Worm (Caenorhabditis elegans) whole organism, L4 larva: Measurements from ENCODE around the gene F14D7.12.

Experiments used
- D1046.2 ChIP-seq: fragments of 200-800 bp; sonication (Bioruptor generic); IDR thresholded peaks from 2 replicates; pipeline ENCODE4 v1.3.6; 2022; ENCODE audit warnings: missing genetic modification characterization, missing compliant biosample characterization
- F10B5.3 ChIP-seq: sonication (generic microtip); optimal IDR thresholded peaks from 2 replicates; lab custom pipeline; 2016; ENCODE audit warnings: mild to moderate bottlenecking, missing genetic modification characterization, missing compliant biosample characterization
- F26F4.8 ChIP-seq: fragments of 200-800 bp; sonication (Bioruptor generic); conservative IDR thresholded peaks from 2 replicates; pipeline ENCODE4 v1.3.6; 2022; ENCODE audit warnings: missing genetic modification characterization, missing compliant biosample characterization
- Y48G9A.11 ChIP-seq: fragments of 200-800 bp; sonication (Bioruptor generic); IDR thresholded peaks from 2 replicates; pipeline ENCODE4 v1.3.6; 2022; ENCODE audit warnings: missing genetic modification reagents, missing genetic modification characterization, missing compliant biosample characterization
- Y5F2A.4 ChIP-seq: fragments of 200-800 bp; sonication (Bioruptor generic); optimal IDR thresholded peaks from 2 replicates; lab custom pipeline; 2018; ENCODE audit warnings: mild to moderate bottlenecking, missing genetic modification characterization, missing compliant biosample characterization
- Y75B8A.6 ChIP-seq: fragments of 200-800 bp; sonication (Bioruptor generic); IDR thresholded peaks from 2 replicates; pipeline ENCODE4 v1.3.6; 2022; ENCODE audit warnings: missing genetic modification reagents, missing genetic modification characterization, missing compliant biosample characterization
- aly-2 ChIP-seq: sonication (generic microtip); optimal IDR thresholded peaks from 2 replicates; lab custom pipeline; 2018; ENCODE audit warnings: missing biosample characterization, missing genetic modification characterization
- ces-1 ChIP-seq: fragments of 150-350 bp; sonication (generic microtip); optimal IDR thresholded peaks from 4 replicates; lab custom pipeline; 2014; ENCODE audit warnings: missing biosample characterization, missing genetic modification reagents, missing genetic modification characterization
- ctbp-1 ChIP-seq: fragments of 200-800 bp; sonication (Bioruptor generic); IDR thresholded peaks from 2 replicates; pipeline ENCODE4 v1.3.6; 2022; ENCODE audit warnings: missing genetic modification reagents, missing genetic modification characterization, missing compliant biosample characterization
- daf-16 ChIP-seq, 3 experiments: sonication (generic microtip); optimal IDR thresholded peaks; 2 replicates each; lab custom pipeline; 2016 to 2017; ENCODE audit warnings: missing genetic modification characterization in 3 of 3, missing genetic modification reagents in 3 of 3, mild to moderate bottlenecking in 2 of 3, missing compliant biosample characterization in 2 of 3, missing biosample characterization in 1 of 3, moderate library complexity in 1 of 3
- daf-19 ChIP-seq: fragments of 200-800 bp; sonication (Bioruptor generic); conservative IDR thresholded peaks from 2 replicates; pipeline ENCODE4 v1.3.6; 2022; ENCODE audit warnings: missing genetic modification characterization, missing compliant biosample characterization
- duxl-1 ChIP-seq: sonication (generic microtip); optimal IDR thresholded peaks from 2 replicates; lab custom pipeline; 2016; ENCODE audit warnings: mild to moderate bottlenecking, missing genetic modification characterization, moderate library complexity, missing compliant biosample characterization; ENCODE audit not compliant: poor library complexity
- dve-1 ChIP-seq: sonication (generic microtip); optimal IDR thresholded peaks from 2 replicates; lab custom pipeline; 2017; ENCODE audit warnings: antibody characterized with exemption, mild to moderate bottlenecking, missing genetic modification characterization, missing compliant biosample characterization; ENCODE audit not compliant: insufficient read depth
- fos-1 ChIP-seq: fragments of 150-350 bp; optimal IDR thresholded peaks from 2 replicates; lab custom pipeline; 2014; ENCODE audit warnings: missing biosample characterization, missing genetic modification characterization
- gei-8 ChIP-seq: fragments of 200-800 bp; sonication (Bioruptor generic); optimal IDR thresholded peaks from 2 replicates; lab custom pipeline; 2018; ENCODE audit warnings: mild to moderate bottlenecking, missing genetic modification characterization, missing compliant biosample characterization
- hlh-30 ChIP-seq: sonication (generic microtip); optimal IDR thresholded peaks from 2 replicates; lab custom pipeline; 2017; ENCODE audit warnings: antibody characterized with exemption, mild to moderate bottlenecking, missing genetic modification characterization, missing compliant biosample characterization; ENCODE audit not compliant: insufficient read depth
- lim-7 ChIP-seq: fragments of 200-800 bp; sonication (Bioruptor generic); IDR thresholded peaks from 2 replicates; pipeline ENCODE4 v1.3.6; 2022; ENCODE audit warnings: missing genetic modification characterization, missing compliant biosample characterization
- lin-1 ChIP-seq: fragments of 200-800 bp; sonication (Bioruptor generic); IDR thresholded peaks from 2 replicates; pipeline ENCODE4 v1.3.6; 2022; ENCODE audit warnings: missing genetic modification reagents, missing genetic modification characterization, missing compliant biosample characterization
- lin-13 ChIP-seq: fragments of 150-350 bp; optimal IDR thresholded peaks from 2 replicates; lab custom pipeline; 2014; ENCODE audit warnings: missing biosample characterization, missing genetic modification reagents, missing genetic modification characterization
- lin-39 ChIP-seq: fragments of 150-350 bp; optimal IDR thresholded peaks from 2 replicates; lab custom pipeline; 2014; ENCODE audit warnings: missing biosample characterization, missing genetic modification reagents, missing genetic modification characterization
- mdl-1 ChIP-seq, 2 experiments: fragments of 150-350 bp in 1 of 2; sonication (generic microtip) in 1 of 2; optimal IDR thresholded peaks; 2 replicates each; lab custom pipeline; 2014 to 2017; ENCODE audit warnings: missing biosample characterization in 2 of 2, missing genetic modification characterization in 2 of 2
- mdt-29 ChIP-seq: fragments of 200-800 bp; sonication (Bioruptor generic); IDR thresholded peaks from 2 replicates; pipeline ENCODE4 v1.3.6; 2022; ENCODE audit warnings: missing genetic modification reagents, missing genetic modification characterization, missing compliant biosample characterization
- mep-1 ChIP-seq: fragments of 150-350 bp; sonication (generic microtip); optimal IDR thresholded peaks from 3 replicates; lab custom pipeline; 2014; ENCODE audit warnings: missing biosample characterization, missing genetic modification characterization
- mes-2 ChIP-seq: sonication (generic microtip); optimal IDR thresholded peaks from 2 replicates; lab custom pipeline; 2016; ENCODE audit warnings: missing genotype, mild to moderate bottlenecking, missing genetic modification characterization, missing compliant biosample characterization; ENCODE audit not compliant: poor library complexity, severe bottlenecking
- mxl-3 ChIP-seq: fragments of 200-800 bp; sonication (Bioruptor generic); optimal IDR thresholded peaks from 2 replicates; lab custom pipeline; 2018; ENCODE audit warnings: mild to moderate bottlenecking, missing genetic modification characterization, missing compliant biosample characterization
- nhr-102 ChIP-seq: sonication (generic microtip); optimal IDR thresholded peaks from 2 replicates; lab custom pipeline; 2016; ENCODE audit warnings: mild to moderate bottlenecking, missing genetic modification characterization, moderate library complexity, missing compliant biosample characterization
- nhr-111 ChIP-seq: fragments of 200-800 bp; sonication (Bioruptor generic); optimal IDR thresholded peaks from 2 replicates; lab custom pipeline; 2018; ENCODE audit warnings: mild to moderate bottlenecking, missing genetic modification characterization, missing compliant biosample characterization
- nhr-25 ChIP-seq: sonication (generic microtip); optimal IDR thresholded peaks from 2 replicates; lab custom pipeline; 2017; ENCODE audit warnings: missing genetic modification characterization, mild to moderate bottlenecking, missing compliant biosample characterization, antibody characterized with exemption, moderate library complexity, borderline replicate concordance; ENCODE audit not compliant: insufficient read depth
- nhr-28 ChIP-seq: fragments of 150-350 bp; optimal IDR thresholded peaks from 2 replicates; lab custom pipeline; 2014; ENCODE audit warnings: missing biosample characterization, missing genetic modification characterization
- nhr-42 ChIP-seq: fragments of 200-800 bp; sonication (Bioruptor generic); IDR thresholded peaks from 2 replicates; pipeline ENCODE4 v1.3.6; 2022; ENCODE audit warnings: missing genetic modification characterization, missing compliant biosample characterization
- nhr-48 ChIP-seq: sonication (generic microtip); optimal IDR thresholded peaks from 2 replicates; lab custom pipeline; 2016; ENCODE audit warnings: mild to moderate bottlenecking, missing genetic modification characterization, missing compliant biosample characterization
- nhr-76 ChIP-seq: fragments of 150-350 bp; optimal IDR thresholded peaks from 2 replicates; lab custom pipeline; 2014; ENCODE audit warnings: missing biosample characterization, missing genetic modification characterization
- nhr-77 ChIP-seq: fragments of 150-350 bp; optimal IDR thresholded peaks from 2 replicates; lab custom pipeline; 2014; ENCODE audit warnings: missing biosample characterization, missing genetic modification characterization
- pha-4 ChIP-seq, 2 experiments: fragments of 150-350 bp in 1 of 2; fragments of 200-800 bp in 1 of 2; sonication (Bioruptor generic) in 1 of 2; IDR thresholded peaks in 1 of 2; optimal IDR thresholded peaks in 1 of 2; 2 replicates each; pipeline versions ENCODE4 v1.3.6 to Lab custom; 2014 to 2022; ENCODE audit warnings: missing genetic modification characterization in 2 of 2, missing genetic modification reagents in 2 of 2, missing biosample characterization in 1 of 2, missing compliant biosample characterization in 1 of 2
- php-3 ChIP-seq: fragments of 200-800 bp; sonication (Bioruptor generic); IDR thresholded peaks from 2 replicates; pipeline ENCODE4 v1.3.6; 2022; ENCODE audit warnings: missing genetic modification reagents, missing genetic modification characterization, missing compliant biosample characterization
- pqm-1 ChIP-seq: sonication (generic microtip); optimal IDR thresholded peaks from 2 replicates; lab custom pipeline; 2017; ENCODE audit warnings: missing biosample characterization, missing genetic modification characterization
- rbr-2 ChIP-seq: sonication (generic microtip); optimal IDR thresholded peaks from 2 replicates; lab custom pipeline; 2016; ENCODE audit warnings: missing genotype, missing genetic modification characterization, missing compliant biosample characterization
- sdz-12 ChIP-seq: fragments of 200-800 bp; sonication (Bioruptor generic); optimal IDR thresholded peaks from 2 replicates; lab custom pipeline; 2018; ENCODE audit warnings: mild to moderate bottlenecking, missing genetic modification characterization, missing compliant biosample characterization
- snpc-4 ChIP-seq: fragments of 150-350 bp; optimal IDR thresholded peaks from 2 replicates; lab custom pipeline; 2014; ENCODE audit warnings: missing biosample characterization, missing genetic modification characterization
- spr-1 ChIP-seq: sonication (generic microtip); optimal IDR thresholded peaks from 2 replicates; lab custom pipeline; 2016; ENCODE audit warnings: mild to moderate bottlenecking, missing genetic modification characterization, missing compliant biosample characterization
- unc-62 ChIP-seq, 3 experiments: fragments of 150-350 bp in 1 of 3; sonication (generic microtip); optimal IDR thresholded peaks in 2 of 3; peaks in 1 of 3; 1 replicate in 1 of 3; 2 replicates in 2 of 3; lab custom pipeline; 2014 to 2017; ENCODE audit warnings: missing biosample characterization in 3 of 3, missing genetic modification characterization in 3 of 3, missing genetic modification reagents in 3 of 3, missing genotype in 1 of 3
- zfp-3 ChIP-seq: fragments of 200-800 bp; sonication (Bioruptor generic); conservative IDR thresholded peaks from 2 replicates; pipeline ENCODE4 v1.3.6; 2022; ENCODE audit warnings: missing genetic modification reagents, missing genetic modification characterization, missing compliant biosample characterization
- zip-11 ChIP-seq: fragments of 200-800 bp; sonication (Bioruptor generic); IDR thresholded peaks from 2 replicates; pipeline ENCODE4 v1.3.6; 2022; ENCODE audit warnings: missing genetic modification characterization, missing compliant biosample characterization
- zip-2 ChIP-seq: fragments of 150-350 bp; optimal IDR thresholded peaks from 2 replicates; lab custom pipeline; 2014; ENCODE audit warnings: missing biosample characterization, missing genetic modification characterization
- ztf-7 ChIP-seq: fragments of 150-350 bp; optimal IDR thresholded peaks from 2 replicates; lab custom pipeline; 2014; ENCODE audit warnings: missing biosample characterization, missing genetic modification characterization

F14D7.12 gene

ce11 chrV:14341672-14342071 lies 41.9 kb downstream of the F14D7.12 start, which contains the start of gene F47B8.10:
Gene F47B8.10 (plus strand): TSS chrV:14341972.
- TF ChIP-seq duxl-1 (tag; lab: Kevin White, UChicago) (no peak), unc-62 (GFP tag; optimal IDR thresholded peaks at IDR 0.05 in 1 of 2; lab: Kevin White, UChicago) (peak in 1 of 2 experiments; percentile 79), unc-62 (tag; optimal IDR thresholded peaks at IDR 0.05; lab: Kevin White, UChicago) (no peak), F10B5.3 (tag; lab: Kevin White, UChicago) (no peak)

DNA sequence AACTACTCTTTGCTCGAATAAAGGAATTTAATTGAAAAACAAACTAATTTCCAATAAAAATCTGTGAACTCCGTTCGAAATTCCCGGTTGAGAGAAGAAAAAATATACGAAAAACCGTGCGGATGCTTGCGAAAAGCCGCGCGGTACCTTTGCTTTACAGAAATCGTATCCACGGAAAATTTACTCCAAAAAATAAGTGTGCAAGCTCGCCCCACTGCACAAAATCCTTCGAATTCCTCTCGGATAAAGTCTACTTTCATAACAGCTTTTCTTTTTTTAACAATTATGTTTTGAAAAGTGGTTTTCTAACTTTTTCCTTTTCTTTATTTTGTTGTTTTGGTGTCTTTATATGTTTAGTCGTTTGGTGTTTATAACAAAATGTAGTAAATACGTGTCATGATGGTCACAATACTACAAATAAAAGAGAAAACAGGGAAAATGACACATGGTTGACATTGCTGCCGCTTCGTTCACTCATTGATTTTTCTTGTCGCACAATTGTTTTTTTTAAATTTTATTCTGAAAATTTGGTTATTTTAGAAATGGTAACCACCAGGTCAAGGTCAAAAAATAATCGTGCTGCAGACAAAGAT lies 47.5 kb downstream of the F14D7.12 start, which contains the start of gene cept-2:
Gene cept-2 (plus strand): TSS at position 533 of the 593 bp plus-strand sequence.
- TF ChIP-seq dve-1 (tag; lab: Kevin White, UChicago) (peak; percentile 97), sdz-12 (GFP tag; lab: Kevin White, UChicago) (no peak), lin-13 (GFP tag; lab: Kevin White, UChicago) (peak; percentile 89), zip-2 (tag; lab: Kevin White, UChicago) (peak; percentile 59), mep-1 (tag; lab: Kevin White, UChicago) (no peak), zfp-3 (GFP tag; lab: Robert Waterston, UW) (0 out of 2 replicates have a peak, but pooled peaks have one; percentile 48), nhr-48 (tag; lab: Kevin White, UChicago) (no peak), lim-7 (no peak), Y75B8A.6 (GFP tag; lab: Robert Waterston, UW) (no peak), hlh-30 (tag; lab: Kevin White, UChicago) (peak; percentile 80), D1046.2 (GFP tag; lab: Robert Waterston, UW) (0 out of 2 replicates have a peak, but pooled peaks have one; percentile 23), ztf-7 (no peak), pqm-1 (tag; lab: Kevin White, UChicago) (no peak), F10B5.3 (tag; lab: Kevin White, UChicago) (no peak), nhr-77 (tag; lab: Kevin White, UChicago) (peak; percentile 95), lin-39 (no peak), nhr-111 (GFP tag; lab: Kevin White, UChicago) (no peak), unc-62 (GFP tag; optimal IDR thresholded peaks at IDR 0.05 in 1 of 2; lab: Kevin White, UChicago) (no peak), unc-62 (tag; optimal IDR thresholded peaks at IDR 0.05; lab: Kevin White, UChicago) (no peak), mdl-1 (tag; optimal IDR thresholded peaks at IDR 0.05; lab: Kevin White, UChicago) (peak; percentile 35 to 57), nhr-102 (tag; lab: Kevin White, UChicago) (no peak), daf-16 (GFP tag; optimal IDR thresholded peaks at IDR 0.05; lab: Kevin White, UChicago) (no peak), daf-16 (tag; optimal IDR thresholded peaks at IDR 0.05; lab: Kevin White, UChicago) (peak; percentile 69), Y48G9A.11 (GFP tag; lab: Robert Waterston, UW) (no peak), Y5F2A.4 (GFP tag; lab: Kevin White, UChicago) (no peak), gei-8 (GFP tag; lab: Kevin White, UChicago) (no peak), fos-1 (no peak), mes-2 (tag; lab: Kevin White, UChicago) (peak; percentile 99), daf-19 (GFP tag; lab: Robert Waterston, UW) (peak; percentile 71; the same call in 1 of the 2 replicates), mdt-29 (no peak), nhr-76 (no peak), zip-11 (GFP tag; lab: Robert Waterston, UW) (no peak), nhr-25 (tag; lab: Kevin White, UChicago) (peak; percentile 15), F26F4.8 (GFP tag; lab: Robert Waterston, UW) (no peak), lin-1 (GFP tag; lab: Robert Waterston, UW) (no peak), spr-1 (tag; lab: Kevin White, UChicago) (peak; percentile 76), nhr-42 (GFP tag; lab: Robert Waterston, UW) (peak; percentile 85), mxl-3 (peak; percentile 50), ctbp-1 (GFP tag; lab: Robert Waterston, UW) (peak; percentile 77), snpc-4 (tag; lab: Kevin White, UChicago) (peak; percentile 64), rbr-2 (tag; lab: Kevin White, UChicago) (peak; percentile 94), php-3 (GFP tag; lab: Robert Waterston, UW) (peak; percentile 53; the same call in 1 of the 2 replicates), aly-2 (tag; lab: Kevin White, UChicago) (no peak), pha-4 (GFP tag; IDR thresholded peaks at IDR 0.05; lab: Robert Waterston, UW) (no peak; the same call in 1 of the 2 replicates), pha-4 (tag; optimal IDR thresholded peaks at IDR 0.05; lab: Kevin White, UChicago) (no peak), nhr-28 (tag; lab: Kevin White, UChicago) (peak; percentile 88), ces-1 (peak; percentile 38)
